Fruit fly (Drosophila melanogaster) Kc167 (cell line): Measurements from ENCODE around the gene Ilp8.

Source experiments
- Myc ChIP-seq: fragments of >200 bp; optimal IDR thresholded peaks from 2 replicates; lab custom pipeline; 2017; ENCODE audit warnings: missing external identifiers
- Sin3A ChIP-seq: fragments of >200 bp; optimal IDR thresholded peaks from 2 replicates; lab custom pipeline; 2018; ENCODE audit warnings: missing external identifiers
- h ChIP-seq: fragments of >200 bp; optimal IDR thresholded peaks from 3 replicates; lab custom pipeline; 2018; ENCODE audit warnings: missing external identifiers
- insv ChIP-seq: fragments of >200 bp; optimal IDR thresholded peaks from 3 replicates; lab custom pipeline; 2018; ENCODE audit warnings: missing external identifiers
- psq ChIP-seq: fragments of >200 bp; optimal IDR thresholded peaks from 2 replicates; lab custom pipeline; 2017; ENCODE audit warnings: missing external identifiers
- ttk ChIP-seq: sonication (Bioruptor generic); optimal IDR thresholded peaks from 2 replicates; lab custom pipeline; 2017; ENCODE audit warnings: missing external identifiers

Ilp8 gene

DNA sequence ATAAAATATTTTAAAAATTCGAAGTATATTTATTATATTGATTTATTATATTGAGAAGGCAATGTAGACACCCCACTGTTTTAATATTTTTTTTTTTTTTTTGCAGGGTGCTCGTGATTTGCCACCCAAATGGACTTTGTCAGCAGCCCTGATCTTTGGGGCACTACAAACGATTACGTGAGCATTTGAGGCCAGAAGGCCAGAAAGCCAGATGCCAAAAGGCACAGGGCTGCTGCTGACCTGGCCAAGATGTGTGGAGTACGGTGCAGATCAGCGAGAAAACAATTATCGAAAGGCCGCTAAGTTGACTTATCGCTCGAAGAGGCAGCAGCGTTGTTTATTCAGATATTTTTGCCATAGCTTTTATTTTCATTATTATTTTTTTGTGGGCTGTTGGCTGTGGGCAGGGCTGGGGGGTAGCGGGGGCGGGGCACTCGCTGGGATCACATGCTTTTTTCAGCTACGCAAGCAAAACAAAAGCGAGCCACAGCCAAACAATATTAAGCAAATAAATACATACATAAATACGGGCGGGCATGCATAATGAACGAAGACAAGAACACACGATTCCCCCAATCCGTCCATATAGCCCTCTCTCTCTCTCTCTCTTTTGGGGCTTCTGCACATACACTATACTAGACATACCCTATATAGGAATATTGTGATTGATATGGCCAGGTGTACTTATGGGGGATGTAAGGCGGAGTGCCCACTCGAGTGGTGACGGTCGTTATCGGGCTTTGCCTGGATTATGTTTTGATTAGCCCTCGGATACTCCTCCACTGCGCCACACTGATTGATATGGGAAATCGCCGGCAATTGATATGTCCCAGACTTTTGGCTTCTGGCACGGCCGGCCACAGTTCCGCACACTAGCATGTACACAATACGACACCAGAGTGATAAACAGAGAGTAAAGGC is 28.4 kb downstream of the Ilp8 start:
- TF ChIP-seq Myc (lab: Kevin White, UChicago) (no peak), Sin3A (no peak), h (lab: Kevin White, UChicago) (no peak), psq (lab: Kevin White, UChicago) (no peak), ttk (lab: Kevin White, UChicago) (no peak), insv (lab: Kevin White, UChicago) (no peak)

DNA sequence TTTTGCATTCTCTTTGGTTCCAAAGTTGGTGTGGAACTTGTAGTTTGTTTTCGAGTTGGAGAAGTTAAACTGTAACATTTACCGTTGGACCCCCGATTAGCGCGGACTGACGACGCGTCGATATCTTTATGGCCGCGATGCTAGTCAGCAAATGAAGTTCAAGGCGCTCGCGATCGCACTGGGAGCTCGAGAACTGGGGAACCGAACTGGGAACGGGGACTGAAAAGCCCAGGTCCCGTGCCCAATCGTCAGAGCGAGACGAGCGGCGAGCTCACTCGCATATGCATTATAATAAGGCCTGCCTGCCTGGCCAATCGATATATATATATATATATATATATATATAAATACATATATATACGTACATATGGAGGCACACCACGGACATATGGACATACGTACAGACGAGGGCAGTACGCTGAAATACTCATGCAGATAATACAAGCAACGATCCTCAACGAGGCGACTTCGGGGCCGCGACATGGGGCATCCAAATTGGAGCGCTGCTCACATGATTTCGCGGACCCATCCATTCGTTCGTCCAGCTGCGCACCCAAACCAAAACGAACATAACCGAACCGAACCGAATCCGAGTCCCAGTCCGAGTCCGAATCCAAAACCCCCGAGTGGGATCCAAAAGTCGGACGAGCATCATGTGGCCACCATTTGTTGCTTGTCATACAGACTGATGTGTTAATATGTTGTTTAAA is 29.6 kb downstream of the Ilp8 start:
- TF ChIP-seq ttk (lab: Kevin White, UChicago) (no peak), psq (lab: Kevin White, UChicago) (no peak), h (lab: Kevin White, UChicago) (no peak), insv (lab: Kevin White, UChicago) (no peak), Sin3A (no peak), Myc (lab: Kevin White, UChicago) (no peak)

DNA sequence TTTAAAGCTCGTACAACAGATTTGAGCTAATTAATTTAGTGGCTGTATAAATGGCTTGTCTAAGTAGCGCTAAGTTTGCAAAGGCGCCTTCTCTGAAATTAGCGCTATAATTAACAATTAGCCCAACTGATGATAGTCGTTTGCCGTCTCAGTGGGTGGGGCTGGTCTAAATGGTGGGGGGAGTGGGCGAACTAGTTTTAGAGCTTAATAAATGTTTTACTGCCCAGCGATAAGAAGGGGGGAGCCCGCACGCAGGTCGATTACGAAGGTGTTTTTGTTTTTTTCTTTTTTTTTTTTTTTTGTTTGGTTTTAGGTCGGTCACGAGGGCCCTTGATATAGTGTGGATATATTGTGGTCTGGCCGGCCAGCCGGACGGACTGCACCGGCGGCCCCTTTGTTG is 30.8 kb downstream of the Ilp8 start:
- TF ChIP-seq psq (lab: Kevin White, UChicago) (no peak), Sin3A (no peak), Myc (lab: Kevin White, UChicago) (no peak), ttk (lab: Kevin White, UChicago) (no peak), h (lab: Kevin White, UChicago) (no peak), insv (lab: Kevin White, UChicago) (no peak)

DNA sequence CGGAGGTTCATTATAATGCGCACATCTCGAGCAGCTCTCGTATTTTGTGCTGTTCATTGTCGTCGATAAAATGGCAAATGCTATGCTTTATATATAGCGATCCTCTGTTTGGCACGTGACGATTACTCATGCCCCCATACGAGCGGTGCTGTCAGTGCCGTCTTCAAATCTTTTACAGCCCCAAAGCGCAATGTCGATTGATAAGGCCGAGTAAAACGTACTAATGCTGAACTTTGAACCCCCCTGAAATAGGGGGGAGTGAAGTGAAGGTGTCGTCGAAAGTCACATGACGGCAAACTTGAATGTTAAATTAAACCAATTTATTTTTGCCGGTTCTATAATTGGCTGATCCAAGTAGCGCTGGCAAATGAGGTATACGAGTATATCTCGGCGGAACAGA is 31.6 kb downstream of the Ilp8 start:
- no peak for TF ChIP-seq Myc (lab: Kevin White, UChicago)
- no peak for TF ChIP-seq ttk (lab: Kevin White, UChicago)
- no peak for TF ChIP-seq psq (lab: Kevin White, UChicago)
- no peak for TF ChIP-seq insv (lab: Kevin White, UChicago)
- no peak for TF ChIP-seq h (lab: Kevin White, UChicago)
- TF ChIP-seq Sin3A = no peak

DNA sequence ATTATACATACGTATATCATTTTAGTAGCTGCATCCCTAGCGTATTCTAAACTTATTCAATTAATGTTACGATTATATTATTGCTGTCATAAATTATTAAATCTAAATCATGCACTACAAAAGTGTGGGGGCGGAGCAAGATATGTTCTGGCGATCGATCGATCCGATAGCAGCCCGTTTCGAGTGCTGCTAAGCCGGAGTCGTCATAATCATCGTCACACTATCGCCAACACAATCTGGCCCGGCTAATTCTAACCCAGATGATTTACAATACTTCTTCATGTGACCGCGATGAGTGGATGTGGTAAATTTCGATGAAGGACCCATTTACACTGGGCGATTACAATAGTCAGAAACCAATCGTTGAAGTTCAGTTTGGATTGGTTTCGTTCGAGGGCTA is 37.1 kb downstream of the Ilp8 start:
- TF ChIP-seq h (lab: Kevin White, UChicago) (no peak), psq (lab: Kevin White, UChicago) (no peak), ttk (lab: Kevin White, UChicago) (no peak), insv (lab: Kevin White, UChicago) (no peak), Sin3A (no peak), Myc (lab: Kevin White, UChicago) (no peak)

DNA sequence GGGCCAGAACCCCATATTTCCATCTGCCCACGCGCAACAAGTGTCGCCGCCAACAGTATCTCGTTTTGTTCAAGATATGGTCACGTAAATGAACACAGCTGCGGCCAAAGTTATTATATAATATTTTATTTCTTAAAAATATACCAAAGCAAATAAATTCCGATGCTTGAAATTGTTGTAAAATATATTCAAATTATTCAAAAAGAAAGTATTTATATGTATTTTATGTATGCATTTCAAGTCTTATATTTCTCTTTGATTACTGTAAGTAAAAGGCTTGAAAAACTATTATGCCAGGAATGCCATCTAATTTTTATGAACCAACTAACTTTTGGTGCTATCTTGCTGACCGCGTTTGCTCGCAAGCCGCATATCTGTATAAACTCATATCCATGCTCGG is 42.7 kb downstream of the Ilp8 start:
- TF ChIP-seq h (lab: Kevin White, UChicago) (no peak), ttk (lab: Kevin White, UChicago) (no peak), Myc (lab: Kevin White, UChicago) (no peak), Sin3A (no peak), psq (lab: Kevin White, UChicago) (no peak), insv (lab: Kevin White, UChicago) (no peak)

DNA sequence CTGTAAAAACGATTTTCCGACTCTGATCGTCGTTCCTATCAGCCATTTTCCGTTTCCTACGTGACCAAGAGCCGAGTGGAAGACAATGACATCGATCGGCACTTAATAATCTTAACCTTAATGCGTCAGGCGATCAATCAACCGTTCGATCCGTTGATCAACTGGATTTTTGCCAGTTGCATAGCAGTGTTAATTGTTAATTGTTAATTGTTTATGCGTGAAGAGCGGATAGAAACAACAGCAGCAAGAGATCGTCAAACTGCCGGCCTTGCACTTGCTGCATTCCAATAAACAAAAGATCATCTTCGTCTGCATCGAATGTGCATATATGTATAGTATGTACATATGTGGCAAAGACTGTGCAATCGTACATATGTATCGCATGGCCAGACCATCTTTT is 43.4 kb downstream of the Ilp8 start:
- TF ChIP-seq insv (lab: Kevin White, UChicago) (no peak), Myc (lab: Kevin White, UChicago) (no peak), h (lab: Kevin White, UChicago) (no peak), ttk (lab: Kevin White, UChicago) (no peak), psq (lab: Kevin White, UChicago) (no peak), Sin3A (no peak)

DNA sequence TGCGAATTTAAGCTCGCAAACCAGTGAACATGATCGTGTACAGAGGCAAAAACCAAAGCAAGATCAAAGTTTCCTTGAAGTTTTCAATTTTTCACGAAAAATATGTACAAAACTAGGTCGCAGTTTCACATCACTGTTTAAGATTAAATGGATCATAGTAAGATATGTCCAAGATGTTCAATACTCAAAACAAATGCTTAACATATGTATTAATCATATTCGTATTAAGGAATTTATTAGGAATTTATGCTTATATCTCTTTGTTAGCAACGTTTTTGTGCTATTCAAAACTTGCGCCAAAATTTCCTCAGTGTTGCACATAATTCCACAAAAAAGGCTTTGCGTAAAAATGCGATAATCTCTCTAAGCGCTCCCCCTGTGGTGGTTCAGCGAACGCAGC is 44.5 kb downstream of the Ilp8 start:
- TF ChIP-seq ttk (lab: Kevin White, UChicago) (no peak), Sin3A (no peak), Myc (lab: Kevin White, UChicago) (no peak), insv (lab: Kevin White, UChicago) (no peak), h (lab: Kevin White, UChicago) (no peak), psq (lab: Kevin White, UChicago) (no peak)

DNA sequence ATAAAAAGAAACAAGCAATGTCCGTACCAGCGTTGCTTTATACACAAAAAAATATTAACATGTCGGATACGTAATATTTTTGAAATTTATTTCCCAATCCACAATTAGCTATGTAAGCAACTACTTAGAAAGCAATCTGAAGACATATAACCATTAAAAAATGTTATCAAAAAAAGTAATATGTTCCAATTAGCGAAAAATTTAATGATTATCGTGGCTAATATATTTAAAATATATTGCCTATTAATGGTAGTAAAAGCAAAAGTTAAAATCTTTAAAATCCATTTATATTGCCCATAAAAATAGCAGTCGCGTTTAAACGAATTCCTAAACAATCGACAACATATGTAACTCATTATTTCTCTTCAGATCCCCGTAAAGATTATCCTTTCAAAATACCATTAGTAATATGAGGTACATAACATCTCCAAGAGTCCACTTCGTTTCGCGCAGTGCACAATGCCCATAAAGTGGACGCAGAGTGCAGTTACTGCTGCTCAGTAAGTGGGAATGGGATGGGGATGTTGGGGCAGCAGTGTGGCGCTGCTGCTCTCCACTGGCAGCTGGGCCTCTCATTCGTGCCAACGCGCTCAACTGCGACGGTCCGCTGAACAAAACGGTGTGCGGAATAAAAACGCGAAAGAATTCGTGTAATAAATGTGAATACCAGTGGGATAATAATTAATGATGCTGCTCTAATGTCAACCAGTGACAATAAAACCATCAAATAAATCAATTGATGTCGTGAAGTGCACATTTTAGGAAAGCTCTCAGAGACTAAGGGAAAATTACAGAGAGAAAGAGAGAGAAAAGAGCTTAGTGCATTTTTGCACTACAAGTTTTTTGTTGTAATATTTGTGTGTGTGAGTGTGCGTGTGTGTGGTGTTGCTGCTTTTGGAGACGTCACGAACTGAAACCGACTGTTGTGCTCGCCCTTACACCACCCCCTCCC is 45.5 kb downstream of the Ilp8 start:
- TF ChIP-seq psq (lab: Kevin White, UChicago) (no peak), Sin3A (no peak), Myc (lab: Kevin White, UChicago) (no peak)

DNA sequence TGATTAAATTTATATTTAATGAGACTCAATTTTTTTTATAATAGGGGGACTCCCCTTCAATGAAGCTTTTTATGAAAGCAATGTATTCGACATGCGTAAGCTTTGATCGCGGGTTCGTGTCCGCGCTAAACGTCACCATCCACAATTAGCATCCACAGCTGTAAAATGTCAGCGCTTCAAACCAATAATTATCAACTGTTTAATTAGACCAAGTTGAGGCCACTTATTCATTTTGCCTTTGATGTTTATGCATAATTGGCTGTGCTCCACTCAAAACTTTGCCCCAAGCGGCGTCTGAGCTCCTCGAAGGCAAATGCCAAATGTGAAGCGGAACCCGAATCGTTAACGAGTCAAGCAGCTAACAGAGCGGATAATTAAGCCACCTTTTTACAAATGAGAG is 46.3 kb downstream of the Ilp8 start:
- no peak for TF ChIP-seq Sin3A
- no peak for TF ChIP-seq h (lab: Kevin White, UChicago)
- TF ChIP-seq psq (lab: Kevin White, UChicago) = no peak
- no peak for TF ChIP-seq Myc (lab: Kevin White, UChicago)
- TF ChIP-seq ttk (lab: Kevin White, UChicago) = no peak
- TF ChIP-seq insv (lab: Kevin White, UChicago) = no peak
